Fruit fly (Drosophila melanogaster) whole organism, wandering third instar larva: ENCODE results near the gene Cpr76Ba.

ENCODE experiments used
- Abd-B ChIP-seq: fragments of >200 bp; optimal IDR thresholded peaks from 2 replicates; lab custom pipeline; 2017; ENCODE audit warnings: missing biosample characterization, missing genetic modification characterization
- CG32264 ChIP-seq: fragments of 200-800 bp; sonication (Bioruptor generic); optimal IDR thresholded peaks from 2 replicates; lab custom pipeline; 2016; ENCODE audit warnings: missing biosample characterization, missing genetic modification characterization
- CG9705 ChIP-seq: fragments of 200-800 bp; sonication (Bioruptor generic); optimal IDR thresholded peaks from 2 replicates; lab custom pipeline; 2018; ENCODE audit warnings: missing biosample characterization, mild to moderate bottlenecking, missing genetic modification characterization
- CrebA ChIP-seq: fragments of 200-800 bp; sonication (Bioruptor generic); optimal IDR thresholded peaks from 2 replicates; lab custom pipeline; 2016; ENCODE audit warnings: missing biosample characterization, mild to moderate bottlenecking, missing genetic modification characterization, borderline replicate concordance
- Dfd ChIP-seq: fragments of >200 bp; optimal IDR thresholded peaks from 2 replicates; lab custom pipeline; 2017; ENCODE audit warnings: missing biosample characterization, missing genetic modification characterization
- GATAd ChIP-seq: sonication (Bioruptor generic); optimal IDR thresholded peaks from 2 replicates; lab custom pipeline; 2016; ENCODE audit warnings: missing biosample characterization, missing genetic modification characterization
- HLH106 ChIP-seq: fragments of 200-800 bp; optimal IDR thresholded peaks from 3 replicates; lab custom pipeline; 2019; ENCODE audit warnings: missing biosample characterization, mild to moderate bottlenecking, missing genetic modification characterization, moderate library complexity
- Hnf4 ChIP-seq: fragments of 200-800 bp; sonication (Bioruptor generic); optimal IDR thresholded peaks from 2 replicates; lab custom pipeline; 2016; ENCODE audit warnings: missing biosample characterization, mild to moderate bottlenecking, missing genetic modification characterization
- Hr78 ChIP-seq: fragments of >200 bp; optimal IDR thresholded peaks from 2 replicates; lab custom pipeline; 2017; ENCODE audit warnings: missing biosample characterization, missing genetic modification characterization
- Hr83 ChIP-seq: fragments of 200-300 bp; sonication (Bioruptor generic); optimal IDR thresholded peaks from 2 replicates; lab custom pipeline; 2016; ENCODE audit warnings: missing biosample characterization, mild to moderate bottlenecking, missing genetic modification characterization, moderate library complexity; ENCODE audit not compliant: poor library complexity, severe bottlenecking
- Jra ChIP-seq: sonication (Bioruptor generic); optimal IDR thresholded peaks from 2 replicates; lab custom pipeline; 2016; ENCODE audit warnings: missing biosample characterization, missing genetic modification characterization
- Mio ChIP-seq: sonication (Bioruptor generic); optimal IDR thresholded peaks from 2 replicates; lab custom pipeline; 2016; ENCODE audit warnings: missing biosample characterization, missing genetic modification characterization
- Myc ChIP-seq: fragments of >200 bp; optimal IDR thresholded peaks from 2 replicates; lab custom pipeline; 2017
- OdsH ChIP-seq: fragments of 200-800 bp; sonication (Bioruptor generic); optimal IDR thresholded peaks from 2 replicates; lab custom pipeline; 2016; ENCODE audit warnings: missing biosample characterization, mild to moderate bottlenecking, missing genetic modification characterization
- Rel ChIP-seq, 2 experiments: fragments of 200-800 bp; sonication (Bioruptor generic) in 1 of 2; optimal IDR thresholded peaks; 2 replicates in 1 of 2; 3 replicates in 1 of 2; lab custom pipeline; 2016 to 2019; ENCODE audit warnings: mild to moderate bottlenecking in 2 of 2, missing biosample characterization in 2 of 2, missing genetic modification characterization in 2 of 2, moderate library complexity in 1 of 2
- Sp1 ChIP-seq: fragments of 200-800 bp; sonication (Bioruptor generic); optimal IDR thresholded peaks from 3 replicates; lab custom pipeline; 2019; ENCODE audit warnings: missing biosample characterization, mild to moderate bottlenecking, missing genetic modification characterization, moderate library complexity
- Vsx2 ChIP-seq: fragments of 200-300, 225-300 bp; sonication (Bioruptor generic); optimal IDR thresholded peaks from 2 replicates; lab custom pipeline; 2018; ENCODE audit warnings: missing biosample characterization, missing genetic modification characterization; ENCODE audit not compliant: partially characterized antibody
- br ChIP-seq: fragments of 200-800 bp; sonication (Bioruptor generic); optimal IDR thresholded peaks from 2 replicates; lab custom pipeline; 2016; ENCODE audit warnings: missing biosample characterization, missing genetic modification characterization
- brk ChIP-seq: fragments of 200-800 bp; sonication (Bioruptor generic); optimal IDR thresholded peaks from 2 replicates; lab custom pipeline; 2016; ENCODE audit warnings: missing biosample characterization, mild to moderate bottlenecking, missing genetic modification characterization
- dl ChIP-seq, 2 experiments: fragments of 175-275, 200-275 bp in 1 of 2; fragments of 200-275 bp in 1 of 2; sonication (Bioruptor generic); optimal IDR thresholded peaks; lab custom pipeline; 2018; ENCODE audit warnings: mild to moderate bottlenecking in 2 of 2, missing biosample characterization in 2 of 2, missing genetic modification characterization in 2 of 2, moderate library complexity in 2 of 2; ENCODE audit not compliant: partially characterized antibody in 2 of 2, insufficient read depth in 1 of 2
- dmrt93B ChIP-seq: fragments of 200-800 bp; sonication (Bioruptor generic); optimal IDR thresholded peaks from 2 replicates; lab custom pipeline; 2018; ENCODE audit warnings: missing biosample characterization, mild to moderate bottlenecking, missing genetic modification characterization
- dsf ChIP-seq: sonication (Bioruptor generic); optimal IDR thresholded peaks from 2 replicates; lab custom pipeline; 2016; ENCODE audit warnings: missing biosample characterization, missing genetic modification characterization, borderline replicate concordance
- ey ChIP-seq: fragments of 200-800 bp; sonication (Bioruptor generic); optimal IDR thresholded peaks from 2 replicates; lab custom pipeline; 2016; ENCODE audit warnings: missing biosample characterization, missing genetic modification characterization
- foxo ChIP-seq, 2 experiments: fragments of 200-800 bp; sonication (Bioruptor generic); optimal IDR thresholded peaks; 2 replicates in 1 of 2; 3 replicates in 1 of 2; lab custom pipeline; 2016 to 2017; ENCODE audit warnings: missing biosample characterization in 2 of 2, missing genetic modification characterization in 2 of 2
- fru ChIP-seq: fragments of 200-800 bp; sonication (Bioruptor generic); optimal IDR thresholded peaks from 3 replicates; lab custom pipeline; 2016; ENCODE audit warnings: missing biosample characterization, mild to moderate bottlenecking, missing genetic modification characterization
- h ChIP-seq: fragments of 200-800 bp; sonication (Bioruptor generic); optimal IDR thresholded peaks from 3 replicates; lab custom pipeline; 2016; ENCODE audit warnings: missing biosample characterization, mild to moderate bottlenecking, missing genetic modification characterization
- jim ChIP-seq: fragments of 175-275, 200-325 bp; sonication (Bioruptor generic); optimal IDR thresholded peaks from 2 replicates; lab custom pipeline; 2016; ENCODE audit warnings: missing biosample characterization, mild to moderate bottlenecking, missing genetic modification characterization
- lola ChIP-seq: fragments of >200 bp; optimal IDR thresholded peaks from 2 replicates; lab custom pipeline; 2017; ENCODE audit warnings: missing biosample characterization, missing genetic modification characterization
- pan ChIP-seq: fragments of >200 bp; optimal IDR thresholded peaks from 2 replicates; lab custom pipeline; 2017
- psq ChIP-seq: fragments of 200-800 bp; sonication (Bioruptor generic); optimal IDR thresholded peaks from 3 replicates; lab custom pipeline; 2017; ENCODE audit warnings: missing biosample characterization, mild to moderate bottlenecking, missing genetic modification characterization, moderate library complexity
- rgr ChIP-seq: fragments of 200-800 bp; sonication (Bioruptor generic); optimal IDR thresholded peaks from 3 replicates; lab custom pipeline; 2016; ENCODE audit warnings: missing biosample characterization, mild to moderate bottlenecking, missing genetic modification characterization
- sage ChIP-seq: fragments of 200-800 bp; sonication (Bioruptor generic); optimal IDR thresholded peaks from 2 replicates; lab custom pipeline; 2016; ENCODE audit warnings: missing biosample characterization, mild to moderate bottlenecking, missing genetic modification characterization
- sv ChIP-seq: fragments of 200-800 bp; sonication (Bioruptor generic); optimal IDR thresholded peaks from 3 replicates; lab custom pipeline; 2016; ENCODE audit warnings: missing biosample characterization, missing genetic modification characterization
- tai ChIP-seq: sonication (Bioruptor generic); optimal IDR thresholded peaks from 2 replicates; lab custom pipeline; 2016; ENCODE audit warnings: missing biosample characterization, missing genetic modification characterization
- usp ChIP-seq: fragments of >200 bp; optimal IDR thresholded peaks from 2 replicates; lab custom pipeline; 2017; ENCODE audit warnings: missing biosample characterization, missing genetic modification characterization
- woc ChIP-seq: sonication (Bioruptor generic); optimal IDR thresholded peaks from 2 replicates; lab custom pipeline; 2016; ENCODE audit warnings: missing biosample characterization, mild to moderate bottlenecking, missing genetic modification characterization

Gene Cpr76Ba

DNA sequence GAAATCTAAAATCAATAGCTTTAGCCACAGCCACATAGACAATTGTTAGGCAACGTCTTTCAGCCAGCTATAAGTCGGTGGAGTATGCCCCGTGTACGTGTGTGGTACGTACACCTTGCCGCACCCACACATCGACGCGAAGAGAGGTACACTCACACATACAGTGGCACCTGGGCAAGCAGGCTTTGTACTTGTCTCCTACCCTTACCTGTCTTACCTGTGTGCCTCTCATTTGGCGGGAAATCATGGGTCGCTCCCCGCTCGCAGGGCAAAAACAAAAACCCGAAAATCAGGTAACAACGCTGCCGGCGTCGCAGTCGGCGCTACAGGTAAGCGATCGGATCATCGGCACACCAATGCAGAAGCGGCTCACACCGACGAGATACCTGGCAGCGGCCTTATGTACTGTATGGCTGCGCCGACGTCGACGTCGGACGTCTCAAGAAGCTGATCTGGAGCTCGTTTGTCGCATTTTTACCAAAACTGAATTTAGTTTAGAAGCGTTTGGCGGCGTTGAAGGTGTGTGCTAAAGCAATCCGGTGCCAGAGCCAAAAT is 44.1 kb upstream of the Cpr76Ba start (continued):
- peak; percentile 25 to 55 for TF ChIP-seq dl (GFP tag; optimal IDR thresholded peaks at IDR 0.05; lab: Kevin White, UChicago; ENCODE audit: insufficient read depth in 1 of 2, partially characterized antibody in 2 of 2)
- TF ChIP-seq jim: no peak
- TF ChIP-seq rgr: no peak
- no peak for TF ChIP-seq Dfd
- TF ChIP-seq Hr83 (GFP tag; lab: Kevin White, UChicago): peak; percentile 72
- TF ChIP-seq OdsH (GFP tag; lab: Kevin White, UChicago): no peak
- TF ChIP-seq Vsx2 (GFP tag; lab: Kevin White, UChicago): peak; percentile 46
- TF ChIP-seq psq (GFP tag; lab: Kevin White, UChicago): no peak
- no peak for TF ChIP-seq HLH106 (tag; lab: Kevin White, UChicago)
- TF ChIP-seq Hr78 (GFP tag; lab: Kevin White, UChicago): no peak

DNA sequence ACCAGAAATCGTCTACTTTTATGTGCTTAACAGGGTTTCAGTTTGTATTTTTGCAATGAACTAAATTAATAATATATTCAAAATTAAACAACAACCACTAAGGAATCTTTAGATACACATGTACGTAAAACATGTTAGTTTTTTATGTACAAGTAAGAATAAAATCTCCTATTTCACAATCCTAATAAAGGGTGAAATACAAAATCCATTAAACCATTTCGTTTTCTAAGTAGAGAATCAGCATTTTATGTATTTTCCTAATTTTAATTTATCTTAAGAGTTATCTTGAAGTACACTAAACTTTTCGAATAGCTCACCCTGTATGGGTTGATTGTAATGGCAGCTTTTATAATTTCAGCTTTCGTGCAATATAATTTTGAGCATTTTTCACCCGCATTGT is 43.6 kb upstream of the Cpr76Ba start:
- TF ChIP-seq HLH106 (tag; lab: Kevin White, UChicago) (peak; percentile 88), Vsx2 (GFP tag; lab: Kevin White, UChicago) (no peak), dmrt93B (peak; percentile 17), OdsH (GFP tag; lab: Kevin White, UChicago) (peak; percentile 86), woc (GFP tag; lab: Kevin White, UChicago) (peak; percentile 58), foxo (GFP tag; optimal IDR thresholded peaks at IDR 0.05; lab: Kevin White, UChicago) (peak in 1 of 2 experiments; percentile 91), rgr (peak; percentile 88), dsf (GFP tag; lab: Kevin White, UChicago) (no peak), ey (GFP tag; lab: Kevin White, UChicago) (peak; percentile 86), sv (no peak), tai (GFP tag; lab: Kevin White, UChicago) (peak; percentile 15), Rel (GFP tag; optimal IDR thresholded peaks at IDR 0.05; lab: Kevin White, UChicago) (peak; percentile 13), Rel (tag; optimal IDR thresholded peaks at IDR 0.05; lab: Kevin White, UChicago) (peak; percentile 2), Myc (lab: Kevin White, UChicago) (no peak), psq (GFP tag; lab: Kevin White, UChicago) (peak; percentile 60), fru (peak; percentile 88), Jra (GFP tag; lab: Kevin White, UChicago) (peak; percentile 11), Abd-B (GFP tag; lab: Kevin White, UChicago) (no peak), sage (peak; percentile 44), br (GFP tag; lab: Kevin White, UChicago) (peak; percentile 66), CG9705 (GFP tag; lab: Kevin White, UChicago) (peak; percentile 26), brk (GFP tag; lab: Kevin White, UChicago) (peak; percentile 43), h (GFP tag; lab: Kevin White, UChicago) (peak; percentile 79), Sp1 (peak; percentile 91), Hnf4 (peak; percentile 29), Hr78 (GFP tag; lab: Kevin White, UChicago) (no peak)

DNA sequence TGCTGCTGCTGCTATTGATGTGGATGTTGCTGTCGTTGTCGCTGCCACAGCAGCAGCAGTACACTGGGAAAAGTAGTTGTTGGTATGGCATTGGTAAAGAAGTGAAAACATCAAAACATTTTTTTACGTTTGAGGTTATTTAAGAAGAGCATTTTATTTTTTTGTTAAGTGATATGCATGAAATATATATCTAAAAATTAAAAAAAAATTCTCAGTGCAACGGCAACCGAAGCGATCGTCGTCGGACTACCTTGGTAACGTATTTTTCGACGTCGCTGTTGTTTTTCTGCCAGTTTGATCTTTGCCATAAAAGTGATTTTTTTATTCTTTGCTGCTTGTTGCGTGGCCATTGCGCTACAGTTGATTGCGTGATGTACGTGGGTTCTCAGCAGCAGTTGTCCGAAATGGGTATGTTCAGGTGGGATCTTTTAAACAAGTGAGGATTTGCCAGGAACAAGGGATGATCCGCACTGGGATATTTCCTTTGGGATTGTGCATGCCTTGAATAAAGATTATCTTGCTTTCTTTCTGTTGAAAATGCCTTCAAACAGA is 42.6 kb upstream of the Cpr76Ba start:
- TF ChIP-seq sage (peak; percentile 97), Dfd (peak; percentile 91), Abd-B (GFP tag; lab: Kevin White, UChicago) (no peak), h (GFP tag; lab: Kevin White, UChicago) (peak; percentile 99), brk (GFP tag; lab: Kevin White, UChicago) (peak; percentile 97), lola (GFP tag; lab: Kevin White, UChicago) (no peak), tai (GFP tag; lab: Kevin White, UChicago) (peak; percentile 92), Hr78 (GFP tag; lab: Kevin White, UChicago) (no peak), OdsH (GFP tag; lab: Kevin White, UChicago) (peak; percentile 99), Hnf4 (peak; percentile 98), br (GFP tag; lab: Kevin White, UChicago) (peak; percentile 98), rgr (peak; percentile 99), dmrt93B (peak; percentile 97), fru (peak; percentile 99), CG32264 (peak; percentile 94), CrebA (peak; percentile 83), CG9705 (GFP tag; lab: Kevin White, UChicago) (peak; percentile 99), Jra (GFP tag; lab: Kevin White, UChicago) (peak; percentile 94), jim (peak; percentile 55), sv (peak; percentile 93), Rel (GFP tag; optimal IDR thresholded peaks at IDR 0.05; lab: Kevin White, UChicago) (peak; percentile 97), Rel (tag; optimal IDR thresholded peaks at IDR 0.05; lab: Kevin White, UChicago) (peak; percentile 95), ey (GFP tag; lab: Kevin White, UChicago) (peak; percentile 98), Sp1 (peak; percentile 99), pan (lab: Kevin White, UChicago) (no peak), GATAd (GFP tag; lab: Kevin White, UChicago) (no peak), woc (GFP tag; lab: Kevin White, UChicago) (peak; percentile 96), dsf (GFP tag; lab: Kevin White, UChicago) (peak; percentile 93), dl (GFP tag; optimal IDR thresholded peaks at IDR 0.05; lab: Kevin White, UChicago; ENCODE audit: insufficient read depth in 1 of 2, partially characterized antibody in 2 of 2) (no peak), usp (GFP tag; lab: Kevin White, UChicago) (no peak), HLH106 (tag; lab: Kevin White, UChicago) (peak; percentile 99), Vsx2 (GFP tag; lab: Kevin White, UChicago) (peak; percentile 32), Mio (GFP tag; lab: Kevin White, UChicago) (peak; percentile 63), psq (GFP tag; lab: Kevin White, UChicago) (peak; percentile 96), foxo (GFP tag; optimal IDR thresholded peaks at IDR 0.05; lab: Kevin White, UChicago) (peak; percentile 77 to 99)
